Worm (Caenorhabditis elegans): ENCODE measurements around the gene C34D4.10.
A peak's percentile ranks its signal among the peaks of the same experiment; 100 is the strongest.

C34D4.10 gene

DNA sequence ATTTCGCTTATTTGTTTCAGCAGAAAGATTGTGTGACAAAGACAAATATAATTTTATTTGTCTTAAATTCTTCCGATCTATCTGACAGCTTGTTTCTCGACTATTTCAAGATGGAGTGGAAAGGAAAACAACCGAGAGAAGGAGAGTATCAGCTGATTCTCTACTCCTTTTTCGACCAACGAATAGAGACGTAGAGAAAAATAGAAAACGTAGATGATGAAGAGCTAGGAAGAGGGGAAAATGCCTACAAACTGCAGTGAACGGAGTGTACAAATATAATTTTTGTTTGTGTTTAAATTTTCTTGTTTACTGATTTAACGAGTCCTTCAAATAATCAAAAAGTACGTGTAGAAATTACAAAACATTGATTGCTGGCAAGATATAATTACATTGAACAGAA, 26.5 kb upstream of the C34D4.10 start:
- TF ChIP-seq unc-55 (GFP tag; optimal IDR thresholded peaks at IDR 0.05) = peak; percentile 51
- TF ChIP-seq lsy-2 (tag; optimal IDR thresholded peaks at IDR 0.05) = peak in 1 of 2 experiments; percentile 55
- TF ChIP-seq fos-1 (tag; optimal IDR thresholded peaks at IDR 0.05) = peak; percentile 25
- TF ChIP-seq nhr-129 (tag; optimal IDR thresholded peaks at IDR 0.05) = peak; percentile 61
- TF ChIP-seq peb-1 (tag; optimal IDR thresholded peaks at IDR 0.05) = no peak
- peak; percentile 56 for TF ChIP-seq C34F6.9 (tag; optimal IDR thresholded peaks at IDR 0.05)
- peak; percentile 30 for TF ChIP-seq crh-2 (tag; optimal IDR thresholded peaks at IDR 0.05)
- no peak for TF ChIP-seq ZK546.5 (tag; optimal IDR thresholded peaks at IDR 0.05)

ce11 chrIV:7144670-7145257, 23.6 kb upstream of the C34D4.10 start, which contains the start of gene hecd-1:
hecd-1 (minus strand) TSS chrIV:7144720.
- TF ChIP-seq fos-1 (tag; optimal IDR thresholded peaks at IDR 0.05) = no peak
- peak; percentile 56 for TF ChIP-seq nhr-129 (tag; optimal IDR thresholded peaks at IDR 0.05)
- peak; percentile 30 for TF ChIP-seq crh-2 (tag; optimal IDR thresholded peaks at IDR 0.05)

DNA sequence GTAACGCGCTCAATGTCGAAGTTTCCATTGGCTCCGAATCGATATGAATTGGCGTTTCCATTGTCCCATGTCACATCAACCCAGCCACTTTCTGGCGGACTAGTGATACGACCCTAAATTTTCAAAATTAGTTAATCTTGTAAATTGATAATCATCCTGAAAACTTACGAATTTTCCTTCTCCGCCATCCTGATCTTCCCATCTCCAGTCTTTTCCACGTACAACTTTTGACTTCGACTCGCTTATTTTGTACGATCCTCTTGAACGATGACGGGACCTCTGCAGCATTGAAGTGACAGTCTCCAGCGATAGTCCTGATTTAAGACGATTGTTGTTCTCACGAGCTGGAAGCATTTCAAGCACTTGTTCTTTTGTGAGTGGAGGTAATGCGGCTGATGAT, 17.9 kb upstream of the C34D4.10 start:
- no peak for TF ChIP-seq lin-11 (tag; optimal IDR thresholded peaks at IDR 0.05)
- no peak for TF ChIP-seq sma-9 (GFP tag; optimal IDR thresholded peaks at IDR 0.05)
- TF ChIP-seq sma-9 (tag; optimal IDR thresholded peaks at IDR 0.05) = no peak
- no peak for TF ChIP-seq Y55F3AM.14 (GFP tag; optimal IDR thresholded peaks at IDR 0.05)
- TF ChIP-seq unc-55 (GFP tag; optimal IDR thresholded peaks at IDR 0.05) = no peak
- no peak for TF ChIP-seq snpc-4 (tag; optimal IDR thresholded peaks at IDR 0.05)
- TF ChIP-seq nhr-25 (tag; optimal IDR thresholded peaks at IDR 0.05) = no peak
- TF ChIP-seq gmeb-1 (tag; optimal IDR thresholded peaks at IDR 0.05) = no peak
- no peak for TF ChIP-seq ztf-11 (tag; optimal IDR thresholded peaks at IDR 0.05)
- no peak for TF ChIP-seq lin-39 (tag; optimal IDR thresholded peaks at IDR 0.05)
- TF ChIP-seq egl-27 (tag; optimal IDR thresholded peaks at IDR 0.05) = no peak
- no peak for TF ChIP-seq nhr-77 (tag; optimal IDR thresholded peaks at IDR 0.05)
- TF ChIP-seq elt-3 (tag; optimal IDR thresholded peaks at IDR 0.05) = no peak
- TF ChIP-seq ceh-82 (tag; optimal IDR thresholded peaks at IDR 0.05) = no peak
- no peak for TF ChIP-seq mbf-1 (tag; optimal IDR thresholded peaks at IDR 0.05)
- no peak for TF ChIP-seq mdl-1 (tag; optimal IDR thresholded peaks at IDR 0.05)
- no peak for TF ChIP-seq dmd-4 (tag; optimal IDR thresholded peaks at IDR 0.05)
- no peak for TF ChIP-seq ztf-4 (tag; optimal IDR thresholded peaks at IDR 0.05)
- TF ChIP-seq F13H6.1 (tag; optimal IDR thresholded peaks at IDR 0.05) = no peak

ce11 chrIV:7133983-7134382, 12.8 kb upstream of the C34D4.10 start, which contains the start of gene mutd-1:
mutd-1 (minus strand) TSS chrIV:7134083.
- no peak for TF ChIP-seq mdl-1 (tag; optimal IDR thresholded peaks at IDR 0.05)
- no peak for TF ChIP-seq skn-1 (tag; optimal IDR thresholded peaks at IDR 0.05)
- no peak for TF ChIP-seq dmd-4 (tag; optimal IDR thresholded peaks at IDR 0.05)
- no peak for TF ChIP-seq ama-1 (optimal IDR thresholded peaks at IDR 0.05)
- no peak for TF ChIP-seq lin-13 (GFP tag; optimal IDR thresholded peaks at IDR 0.05)
- TF ChIP-seq egl-27 (tag; optimal IDR thresholded peaks at IDR 0.05) = no peak
- no peak for TF ChIP-seq lin-11 (tag; optimal IDR thresholded peaks at IDR 0.05)
- no peak for TF ChIP-seq ztf-11 (tag; optimal IDR thresholded peaks at IDR 0.05)
- TF ChIP-seq snpc-4 (tag; optimal IDR thresholded peaks at IDR 0.05) = no peak
- no peak for TF ChIP-seq F13H6.1 (tag; optimal IDR thresholded peaks at IDR 0.05)
- no peak for TF ChIP-seq nhr-23 (tag; optimal IDR thresholded peaks at IDR 0.05)
- TF ChIP-seq sem-4 (tag; optimal IDR thresholded peaks at IDR 0.05) = no peak
- TF ChIP-seq ztf-1 (GFP tag; conservative IDR thresholded peaks at IDR 0.05) = no peak
- TF ChIP-seq Y55F3AM.14 (GFP tag; optimal IDR thresholded peaks at IDR 0.05) = no peak
- no peak for TF ChIP-seq nhr-25 (tag; optimal IDR thresholded peaks at IDR 0.05)
- no peak for TF ChIP-seq nhr-10 (tag; optimal IDR thresholded peaks at IDR 0.05)
- no peak for TF ChIP-seq mab-5 (tag; optimal IDR thresholded peaks at IDR 0.05)
- no peak for TF ChIP-seq nhr-21 (tag; optimal IDR thresholded peaks at IDR 0.05)
- TF ChIP-seq nhr-11 (tag; optimal IDR thresholded peaks at IDR 0.05) = no peak
- TF ChIP-seq C34F6.9 (tag; optimal IDR thresholded peaks at IDR 0.05) = no peak

ce11 chrIV:7133140-7133539, 11.9 kb upstream of the C34D4.10 start, which contains the start of gene cyn-12:
cyn-12 (minus strand) TSS chrIV:7133217.
- TF ChIP-seq snpc-4 (tag; optimal IDR thresholded peaks at IDR 0.05) = no peak
- no peak for TF ChIP-seq lin-39 (tag; optimal IDR thresholded peaks at IDR 0.05)
- no peak for TF ChIP-seq ceh-82 (tag; optimal IDR thresholded peaks at IDR 0.05)
- no peak for TF ChIP-seq lin-13 (GFP tag; optimal IDR thresholded peaks at IDR 0.05)
- no peak for TF ChIP-seq dmd-4 (tag; optimal IDR thresholded peaks at IDR 0.05)
- TF ChIP-seq sma-3 (GFP tag; optimal IDR thresholded peaks at IDR 0.05) = peak; percentile 37
- TF ChIP-seq ztf-11 (tag; optimal IDR thresholded peaks at IDR 0.05) = no peak
- no peak for TF ChIP-seq Y55F3AM.14 (GFP tag; optimal IDR thresholded peaks at IDR 0.05)
- no peak for TF ChIP-seq crh-2 (tag; optimal IDR thresholded peaks at IDR 0.05)
- TF ChIP-seq zag-1 (tag; optimal IDR thresholded peaks at IDR 0.05) = no peak
- peak; percentile 33 for TF ChIP-seq C34F6.9 (tag; optimal IDR thresholded peaks at IDR 0.05)
- TF ChIP-seq alr-1 (tag; optimal IDR thresholded peaks at IDR 0.05) = no peak
- TF ChIP-seq nhr-6 (tag; optimal IDR thresholded peaks at IDR 0.05) = no peak
- no peak for TF ChIP-seq blmp-1 (tag; optimal IDR thresholded peaks at IDR 0.05; ENCODE audit: insufficient read depth)
- TF ChIP-seq skn-1 (tag; optimal IDR thresholded peaks at IDR 0.05) = no peak
- no peak for TF ChIP-seq nhr-23 (tag; optimal IDR thresholded peaks at IDR 0.05)
- peak; percentile 9 for TF ChIP-seq gmeb-1 (tag; optimal IDR thresholded peaks at IDR 0.05)
- no peak for TF ChIP-seq sem-4 (tag; optimal IDR thresholded peaks at IDR 0.05)
- peak in 1 of 2 experiments; percentile 52 for TF ChIP-seq lsy-2 (tag; optimal IDR thresholded peaks at IDR 0.05)
